Fruit fly (Drosophila melanogaster) whole organism, wandering third instar larva: ENCODE results near the gene CG13930.
A peak's percentile ranks its signal among the peaks of the same experiment; 100 is the strongest.

Experiments used
- Abd-B ChIP-seq: fragments of >200 bp; optimal IDR thresholded peaks from 2 replicates; lab custom pipeline; 2017; ENCODE audit warnings: missing biosample characterization, missing genetic modification characterization
- CG32264 ChIP-seq: fragments of 200-800 bp; sonication (Bioruptor generic); optimal IDR thresholded peaks from 2 replicates; lab custom pipeline; 2016; ENCODE audit warnings: missing biosample characterization, missing genetic modification characterization
- CrebA ChIP-seq: fragments of 200-800 bp; sonication (Bioruptor generic); optimal IDR thresholded peaks from 2 replicates; lab custom pipeline; 2016; ENCODE audit warnings: missing biosample characterization, mild to moderate bottlenecking, missing genetic modification characterization, borderline replicate concordance
- Dfd ChIP-seq: fragments of >200 bp; optimal IDR thresholded peaks from 2 replicates; lab custom pipeline; 2017; ENCODE audit warnings: missing biosample characterization, missing genetic modification characterization
- GATAd ChIP-seq: sonication (Bioruptor generic); optimal IDR thresholded peaks from 2 replicates; lab custom pipeline; 2016; ENCODE audit warnings: missing biosample characterization, missing genetic modification characterization
- HLH106 ChIP-seq: fragments of 200-800 bp; optimal IDR thresholded peaks from 3 replicates; lab custom pipeline; 2019; ENCODE audit warnings: missing biosample characterization, mild to moderate bottlenecking, missing genetic modification characterization, moderate library complexity
- Hnf4 ChIP-seq: fragments of 200-800 bp; sonication (Bioruptor generic); optimal IDR thresholded peaks from 2 replicates; lab custom pipeline; 2016; ENCODE audit warnings: missing biosample characterization, mild to moderate bottlenecking, missing genetic modification characterization
- Hr78 ChIP-seq: fragments of >200 bp; optimal IDR thresholded peaks from 2 replicates; lab custom pipeline; 2017; ENCODE audit warnings: missing biosample characterization, missing genetic modification characterization
- Hr83 ChIP-seq: fragments of 200-300 bp; sonication (Bioruptor generic); optimal IDR thresholded peaks from 2 replicates; lab custom pipeline; 2016; ENCODE audit warnings: missing biosample characterization, mild to moderate bottlenecking, missing genetic modification characterization, moderate library complexity; ENCODE audit not compliant: poor library complexity, severe bottlenecking
- Jra ChIP-seq: sonication (Bioruptor generic); optimal IDR thresholded peaks from 2 replicates; lab custom pipeline; 2016; ENCODE audit warnings: missing biosample characterization, missing genetic modification characterization
- Mio ChIP-seq: sonication (Bioruptor generic); optimal IDR thresholded peaks from 2 replicates; lab custom pipeline; 2016; ENCODE audit warnings: missing biosample characterization, missing genetic modification characterization
- Myc ChIP-seq: fragments of >200 bp; optimal IDR thresholded peaks from 2 replicates; lab custom pipeline; 2017
- N ChIP-seq: fragments of >200 bp; optimal IDR thresholded peaks from 2 replicates; lab custom pipeline; 2018; ENCODE audit warnings: missing biosample characterization, missing external identifiers, missing genetic modification characterization
- OdsH ChIP-seq: fragments of 200-800 bp; sonication (Bioruptor generic); optimal IDR thresholded peaks from 2 replicates; lab custom pipeline; 2016; ENCODE audit warnings: missing biosample characterization, mild to moderate bottlenecking, missing genetic modification characterization
- Rel ChIP-seq, 2 experiments: fragments of 200-800 bp; sonication (Bioruptor generic) in 1 of 2; optimal IDR thresholded peaks; 2 replicates in 1 of 2; 3 replicates in 1 of 2; lab custom pipeline; 2016 to 2019; ENCODE audit warnings: mild to moderate bottlenecking in 2 of 2, missing biosample characterization in 2 of 2, missing genetic modification characterization in 2 of 2, moderate library complexity in 1 of 2
- Sp1 ChIP-seq: fragments of 200-800 bp; sonication (Bioruptor generic); optimal IDR thresholded peaks from 3 replicates; lab custom pipeline; 2019; ENCODE audit warnings: missing biosample characterization, mild to moderate bottlenecking, missing genetic modification characterization, moderate library complexity
- br ChIP-seq: fragments of 200-800 bp; sonication (Bioruptor generic); optimal IDR thresholded peaks from 2 replicates; lab custom pipeline; 2016; ENCODE audit warnings: missing biosample characterization, missing genetic modification characterization
- brk ChIP-seq: fragments of 200-800 bp; sonication (Bioruptor generic); optimal IDR thresholded peaks from 2 replicates; lab custom pipeline; 2016; ENCODE audit warnings: missing biosample characterization, mild to moderate bottlenecking, missing genetic modification characterization
- dl ChIP-seq, 2 experiments: fragments of 175-275, 200-275 bp in 1 of 2; fragments of 200-275 bp in 1 of 2; sonication (Bioruptor generic); optimal IDR thresholded peaks; lab custom pipeline; 2018; ENCODE audit warnings: mild to moderate bottlenecking in 2 of 2, missing biosample characterization in 2 of 2, missing genetic modification characterization in 2 of 2, moderate library complexity in 2 of 2; ENCODE audit not compliant: partially characterized antibody in 2 of 2, insufficient read depth in 1 of 2
- dsf ChIP-seq: sonication (Bioruptor generic); optimal IDR thresholded peaks from 2 replicates; lab custom pipeline; 2016; ENCODE audit warnings: missing biosample characterization, missing genetic modification characterization, borderline replicate concordance
- ey ChIP-seq: fragments of 200-800 bp; sonication (Bioruptor generic); optimal IDR thresholded peaks from 2 replicates; lab custom pipeline; 2016; ENCODE audit warnings: missing biosample characterization, missing genetic modification characterization
- foxo ChIP-seq, 2 experiments: fragments of 200-800 bp; sonication (Bioruptor generic); optimal IDR thresholded peaks; 2 replicates in 1 of 2; 3 replicates in 1 of 2; lab custom pipeline; 2016 to 2017; ENCODE audit warnings: missing biosample characterization in 2 of 2, missing genetic modification characterization in 2 of 2
- fru ChIP-seq: fragments of 200-800 bp; sonication (Bioruptor generic); optimal IDR thresholded peaks from 3 replicates; lab custom pipeline; 2016; ENCODE audit warnings: missing biosample characterization, mild to moderate bottlenecking, missing genetic modification characterization
- h ChIP-seq: fragments of 200-800 bp; sonication (Bioruptor generic); optimal IDR thresholded peaks from 3 replicates; lab custom pipeline; 2016; ENCODE audit warnings: missing biosample characterization, mild to moderate bottlenecking, missing genetic modification characterization
- jim ChIP-seq: fragments of 175-275, 200-325 bp; sonication (Bioruptor generic); optimal IDR thresholded peaks from 2 replicates; lab custom pipeline; 2016; ENCODE audit warnings: missing biosample characterization, mild to moderate bottlenecking, missing genetic modification characterization
- lola ChIP-seq: fragments of >200 bp; optimal IDR thresholded peaks from 2 replicates; lab custom pipeline; 2017; ENCODE audit warnings: missing biosample characterization, missing genetic modification characterization
- pan ChIP-seq: fragments of >200 bp; optimal IDR thresholded peaks from 2 replicates; lab custom pipeline; 2017
- psq ChIP-seq: fragments of 200-800 bp; sonication (Bioruptor generic); optimal IDR thresholded peaks from 3 replicates; lab custom pipeline; 2017; ENCODE audit warnings: missing biosample characterization, mild to moderate bottlenecking, missing genetic modification characterization, moderate library complexity
- sage ChIP-seq: fragments of 200-800 bp; sonication (Bioruptor generic); optimal IDR thresholded peaks from 2 replicates; lab custom pipeline; 2016; ENCODE audit warnings: missing biosample characterization, mild to moderate bottlenecking, missing genetic modification characterization
- sv ChIP-seq: fragments of 200-800 bp; sonication (Bioruptor generic); optimal IDR thresholded peaks from 3 replicates; lab custom pipeline; 2016; ENCODE audit warnings: missing biosample characterization, missing genetic modification characterization
- tai ChIP-seq: sonication (Bioruptor generic); optimal IDR thresholded peaks from 2 replicates; lab custom pipeline; 2016; ENCODE audit warnings: missing biosample characterization, missing genetic modification characterization
- usp ChIP-seq: fragments of >200 bp; optimal IDR thresholded peaks from 2 replicates; lab custom pipeline; 2017; ENCODE audit warnings: missing biosample characterization, missing genetic modification characterization
- woc ChIP-seq: sonication (Bioruptor generic); optimal IDR thresholded peaks from 2 replicates; lab custom pipeline; 2016; ENCODE audit warnings: missing biosample characterization, mild to moderate bottlenecking, missing genetic modification characterization

CG13930 gene

dm6 chr3L:1679394-1679793, 6.9 kb upstream of the CG13930 start:
- TF ChIP-seq psq (GFP tag; lab: Kevin White, UChicago) (no peak), Rel (GFP tag; optimal IDR thresholded peaks at IDR 0.05; lab: Kevin White, UChicago) (no peak), Rel (tag; optimal IDR thresholded peaks at IDR 0.05; lab: Kevin White, UChicago) (peak; percentile 71), Jra (GFP tag; lab: Kevin White, UChicago) (no peak), sv (no peak), Hnf4 (GFP tag; lab: Kevin White, UChicago) (no peak), ey (GFP tag; lab: Kevin White, UChicago) (no peak), GATAd (no peak), lola (no peak), Sp1 (GFP tag; lab: Kevin White, UChicago) (no peak), fru (GFP tag; lab: Kevin White, UChicago) (peak; percentile 1), Hr83 (GFP tag; lab: Kevin White, UChicago) (no peak), usp (GFP tag; lab: Kevin White, UChicago) (no peak), CrebA (GFP tag; lab: Kevin White, UChicago) (no peak), dsf (no peak), Hr78 (GFP tag; lab: Kevin White, UChicago) (no peak), woc (GFP tag; lab: Kevin White, UChicago) (peak; percentile 20), sage (GFP tag; lab: Kevin White, UChicago) (no peak), dl (GFP tag; optimal IDR thresholded peaks at IDR 0.05; lab: Kevin White, UChicago; ENCODE audit: insufficient read depth in 1 of 2, partially characterized antibody in 2 of 2) (no peak), brk (GFP tag; lab: Kevin White, UChicago) (no peak), CG32264 (GFP tag; lab: Kevin White, UChicago) (no peak), Myc (lab: Kevin White, UChicago) (no peak), OdsH (no peak), h (peak; percentile 11), HLH106 (peak; percentile 11), Dfd (no peak), br (GFP tag; lab: Kevin White, UChicago) (no peak), Abd-B (GFP tag; lab: Kevin White, UChicago) (no peak), foxo (GFP tag; optimal IDR thresholded peaks at IDR 0.05; lab: Kevin White, UChicago) (peak in 1 of 2 experiments; percentile 0), tai (GFP tag; lab: Kevin White, UChicago) (no peak)

dm6 chr3L:1676222-1676621, 3.7 kb upstream of the CG13930 start:
- TF ChIP-seq Myc (lab: Kevin White, UChicago) (no peak), Hr78 (GFP tag; lab: Kevin White, UChicago) (no peak), Hr83 (GFP tag; lab: Kevin White, UChicago) (no peak), Abd-B (GFP tag; lab: Kevin White, UChicago) (no peak), GATAd (no peak), foxo (GFP tag; optimal IDR thresholded peaks at IDR 0.05; lab: Kevin White, UChicago) (no peak)

- TF ChIP-seq foxo (GFP tag; optimal IDR thresholded peaks at IDR 0.05; lab: Kevin White, UChicago) (no peak), CG32264 (GFP tag; lab: Kevin White, UChicago) (no peak), N (no peak), Hr83 (GFP tag; lab: Kevin White, UChicago) (no peak)
Observed at dm6 chr3L:1675242-1675641, 2.7 kb upstream of the CG13930 start.

dm6 chr3L:1674381-1674780, 1.9 kb upstream of the CG13930 start, which contains the start of gene CG7991:
CG7991 (plus strand) TSS chr3L:1674709.
- TF ChIP-seq br (GFP tag; lab: Kevin White, UChicago) (no peak), tai (GFP tag; lab: Kevin White, UChicago) (no peak)

- TF ChIP-seq Jra (GFP tag; lab: Kevin White, UChicago) (no peak), OdsH (no peak), pan (lab: Kevin White, UChicago) (no peak), psq (GFP tag; lab: Kevin White, UChicago) (no peak), foxo (GFP tag; optimal IDR thresholded peaks at IDR 0.05; lab: Kevin White, UChicago) (no peak), jim (GFP tag; lab: Kevin White, UChicago) (no peak), Dfd (no peak), h (no peak), lola (no peak), Hnf4 (GFP tag; lab: Kevin White, UChicago) (no peak), br (GFP tag; lab: Kevin White, UChicago) (no peak), Sp1 (GFP tag; lab: Kevin White, UChicago) (no peak), fru (GFP tag; lab: Kevin White, UChicago) (no peak), Mio (GFP tag; lab: Kevin White, UChicago) (no peak), woc (GFP tag; lab: Kevin White, UChicago) (no peak), Rel (GFP tag; optimal IDR thresholded peaks at IDR 0.05; lab: Kevin White, UChicago) (no peak), Rel (tag; optimal IDR thresholded peaks at IDR 0.05; lab: Kevin White, UChicago) (no peak), Hr78 (GFP tag; lab: Kevin White, UChicago) (no peak)
Observed at dm6 chr3L:1670008-1670407, 2.5 kb downstream of the CG13930 start, which contains the start of gene RabX5. RabX5 (minus strand) TSS chr3L:1670108.
